Fruit fly (Drosophila melanogaster): ENCODE measurements around the gene Ent2.

The Ent2 gene

dm6 chr2L:6553041-6553796 lies 8.9 kb upstream of the Ent2 start:
- TF ChIP-seq noc (tag; optimal IDR thresholded peaks at IDR 0.05), result no peak

- TF ChIP-seq noc (tag; optimal IDR thresholded peaks at IDR 0.05), result no peak
These were observed 8.3 kb upstream of the Ent2 start for dm6 chr2L:6553797-6554188.

dm6 chr2L:6557429-6558384 lies 4.4 kb upstream of the Ent2 start, which contains the start of the genes IFT52 and COX5B:
Gene IFT52, minus strand, starts transcription at chr2L:6557502.
Gene COX5B, plus strand, starts transcription at chr2L:6557800.
- no peak for TF ChIP-seq noc (tag; optimal IDR thresholded peaks at IDR 0.05)

DNA sequence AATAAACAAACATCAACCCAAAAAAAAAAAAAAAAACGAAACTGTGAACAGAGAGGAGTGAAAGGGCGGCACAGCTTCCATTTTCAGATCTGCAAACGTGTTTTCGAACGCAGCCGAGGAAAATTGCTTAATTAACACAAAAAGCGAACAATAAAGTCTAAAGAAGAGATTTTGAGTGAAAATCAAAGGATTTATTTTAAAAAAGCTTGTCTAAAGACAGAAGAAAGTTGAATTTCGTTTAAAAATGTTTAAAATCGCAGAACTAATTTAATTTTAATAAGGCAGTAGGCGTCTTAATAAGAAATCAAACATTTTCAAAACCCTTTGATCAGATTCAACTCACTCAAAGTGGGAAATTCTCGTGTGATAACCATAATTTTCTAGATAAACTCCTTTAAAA lies 3.0 kb upstream of the Ent2 start, which contains the start of gene COX5BL:
Gene COX5BL, plus strand, starts transcription at position 301 of the 400 bp plus-strand sequence.
- no peak for TF ChIP-seq noc (tag; optimal IDR thresholded peaks at IDR 0.05)

DNA sequence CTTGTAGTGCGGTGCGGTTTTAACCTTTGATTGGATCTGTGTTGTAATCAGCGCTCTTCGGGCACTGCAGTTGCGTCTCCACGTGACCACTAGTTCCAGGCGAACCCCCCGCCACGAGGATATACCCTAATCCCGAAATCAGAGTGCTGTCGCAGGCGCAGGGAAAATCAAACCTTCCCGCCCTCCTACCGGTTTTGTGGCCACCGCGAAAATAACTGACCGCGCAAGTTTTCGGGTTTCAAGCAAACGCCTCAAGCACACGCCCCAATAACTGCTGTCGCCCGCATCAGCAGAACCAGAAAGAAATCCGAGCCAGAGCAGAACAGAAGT lies 198 bp downstream of the Ent2 start:
- no peak for TF ChIP-seq noc (tag; optimal IDR thresholded peaks at IDR 0.05)

- TF ChIP-seq noc (tag; optimal IDR thresholded peaks at IDR 0.05), result peak; percentile 32
These were observed 2.8 kb downstream of the Ent2 start for dm6 chr2L:6564955-6565354.

- no peak for TF ChIP-seq noc (tag; optimal IDR thresholded peaks at IDR 0.05)
These were observed 4.0 kb downstream of the Ent2 start, which contains the start of gene CG13766 for dm6 chr2L:6566020-6566687. Gene CG13766, minus strand, starts transcription at chr2L:6566181.

dm6 chr2L:6579045-6579444 lies 16.9 kb downstream of the Ent2 start:
- no peak for TF ChIP-seq noc (tag; optimal IDR thresholded peaks at IDR 0.05)

dm6 chr2L:6584346-6584745 lies 22.2 kb downstream of the Ent2 start:
- no peak for TF ChIP-seq noc (tag; optimal IDR thresholded peaks at IDR 0.05)

dm6 chr2L:6595027-6595426 lies 32.9 kb downstream of the Ent2 start:
- TF ChIP-seq noc (tag; optimal IDR thresholded peaks at IDR 0.05), result no peak

- TF ChIP-seq noc (tag; optimal IDR thresholded peaks at IDR 0.05), result peak; percentile 70
These were observed 38.9 kb downstream of the Ent2 start, which contains the start of gene Dpp10 for dm6 chr2L:6601018-6601505. Gene Dpp10, minus strand, starts transcription at chr2L:6601068.

dm6 chr2L:6610683-6611373 lies 48.7 kb downstream of the Ent2 start, which contains the start of gene CG11050:
Gene CG11050, plus strand, starts transcription at chr2L:6611011.
- TF ChIP-seq noc (tag; optimal IDR thresholded peaks at IDR 0.05), result peak; percentile 16

DNA sequence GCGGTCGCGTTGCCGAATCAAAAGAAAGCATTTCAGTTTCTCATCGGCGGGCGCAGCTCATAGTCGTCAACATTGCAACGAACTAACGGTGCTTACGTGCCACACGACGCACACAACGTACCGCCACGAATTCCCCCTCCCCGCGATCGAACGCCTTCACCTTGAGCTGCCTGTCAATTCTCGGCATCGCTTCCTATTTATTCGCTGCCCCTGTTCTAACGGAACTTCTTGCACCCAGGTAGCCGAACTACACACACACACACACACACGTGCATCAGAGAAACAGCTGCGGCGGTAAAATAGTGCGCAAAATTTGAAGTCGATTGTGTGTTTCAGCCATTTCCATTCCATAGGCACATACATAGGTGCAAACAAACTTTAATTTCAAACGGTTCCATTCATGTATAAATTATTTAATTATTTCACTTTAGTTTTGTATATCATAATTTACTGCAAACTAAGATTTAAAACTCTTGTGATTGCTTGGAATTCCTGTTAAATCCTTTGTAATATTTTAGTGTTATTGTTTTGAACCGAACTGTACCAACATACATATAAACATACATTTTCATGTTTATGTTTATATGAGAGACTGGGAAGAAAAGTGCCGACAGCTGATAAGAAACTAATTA lies 49.4 kb downstream of the Ent2 start:
- TF ChIP-seq noc (tag; optimal IDR thresholded peaks at IDR 0.05), result no peak

DNA sequence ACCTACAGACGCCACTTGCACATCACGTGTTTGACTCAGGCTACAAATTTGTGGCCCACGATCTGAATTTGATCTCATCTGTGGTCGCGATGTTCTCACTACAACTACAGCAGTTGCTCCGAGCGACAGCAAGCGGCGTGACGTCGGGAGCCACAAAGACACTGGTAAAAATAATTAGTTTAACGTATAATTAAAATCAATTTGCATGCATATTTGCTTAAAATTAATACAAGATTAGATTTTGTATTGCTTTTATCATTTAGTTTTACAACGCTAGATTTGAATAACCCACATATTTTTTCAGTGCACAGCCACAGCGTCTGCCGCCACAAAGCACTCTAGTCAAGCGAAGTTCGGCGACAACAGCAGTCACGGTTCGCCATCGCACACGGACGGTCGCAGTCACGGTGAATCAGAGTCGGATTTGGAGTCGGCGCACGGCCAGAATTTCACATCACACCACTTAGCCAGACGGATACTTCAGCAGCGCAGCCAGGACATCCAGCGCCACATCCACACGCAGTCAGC lies 50.4 kb downstream of the Ent2 start:
- peak; percentile 100 for TF ChIP-seq noc (tag; optimal IDR thresholded peaks at IDR 0.05)

Data from whole organism, larva.